Worm (Caenorhabditis elegans) whole organism, L3 larva: ENCODE results near the gene ZK863.8.

Experiments
- ceh-28 ChIP-seq: fragments of 150-350 bp; optimal IDR thresholded peaks from 2 replicates; lab custom pipeline; 2014; ENCODE audit warnings: missing biosample characterization, missing genetic modification reagents, missing genetic modification characterization
- daf-12 ChIP-seq: fragments of 150-350 bp; optimal IDR thresholded peaks from 2 replicates; lab custom pipeline; 2014; ENCODE audit warnings: missing biosample characterization, missing genetic modification reagents, missing genetic modification characterization
- elt-2 ChIP-seq: sonication (generic microtip); optimal IDR thresholded peaks from 2 replicates; lab custom pipeline; 2016; ENCODE audit warnings: missing genetic modification reagents, mild to moderate bottlenecking, missing genetic modification characterization, missing compliant biosample characterization
- nhr-11 ChIP-seq: fragments of 150-350 bp; optimal IDR thresholded peaks from 2 replicates; lab custom pipeline; 2014; ENCODE audit warnings: missing biosample characterization, missing genetic modification characterization
- nhr-43 ChIP-seq: sonication (generic microtip); optimal IDR thresholded peaks from 2 replicates; lab custom pipeline; 2016; ENCODE audit warnings: mild to moderate bottlenecking, missing genetic modification characterization, missing compliant biosample characterization; ENCODE audit not compliant: poor library complexity, severe bottlenecking

- TF ChIP-seq daf-12: no peak
- TF ChIP-seq ceh-28 (tag; lab: Kevin White, UChicago): no peak
- no peak for TF ChIP-seq elt-2 (tag; lab: Kevin White, UChicago)
- no peak for TF ChIP-seq nhr-43
- TF ChIP-seq nhr-11 (tag; lab: Kevin White, UChicago): no peak
These were observed 36.7 kb downstream of the ZK863.8 start, which contains the start of gene che-11 for ce11 chrV:12150607-12151006.
